Worm (Caenorhabditis elegans): ENCODE results near the gene ubc-23.
A peak's percentile ranks its signal among the peaks of the same experiment; 100 is the strongest.

Gene ubc-23

DNA sequence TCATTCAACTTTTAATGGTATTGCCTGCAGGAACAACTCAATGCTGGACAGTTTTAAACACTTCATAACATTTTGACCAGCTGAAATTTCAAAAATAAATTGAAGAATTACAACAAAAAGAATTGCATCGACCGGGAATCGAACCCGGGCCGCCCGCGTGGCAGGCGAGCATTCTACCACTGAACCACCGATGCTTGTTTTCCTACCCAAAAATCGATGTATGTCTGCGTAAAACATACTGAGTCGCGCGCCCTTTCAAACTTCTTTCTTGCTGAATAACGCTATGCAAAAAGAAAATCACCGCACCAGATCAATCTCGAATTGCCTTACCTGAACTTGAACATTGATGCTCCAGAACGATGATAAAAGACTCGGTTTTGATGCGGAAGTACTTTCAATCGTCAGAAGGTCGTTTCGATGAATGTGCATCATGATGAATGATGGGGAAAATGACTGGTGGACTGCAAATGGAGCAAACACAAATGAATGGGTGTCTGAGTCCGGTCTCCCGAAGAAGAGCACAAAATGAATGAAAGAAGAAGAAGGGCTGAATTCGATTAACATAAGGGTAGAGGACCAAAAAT lies 47.3 kb upstream of the ubc-23 start, which contains the start of gene R04E5.7 (continued):
- no peak for TF ChIP-seq daf-16 (GFP tag; optimal IDR thresholded peaks at IDR 0.05)
- TF ChIP-seq daf-16 (tag; optimal IDR thresholded peaks at IDR 0.05): peak; percentile 66
- no peak for TF ChIP-seq lin-39 (tag; optimal IDR thresholded peaks at IDR 0.05)
- peak; percentile 38 for TF ChIP-seq aha-1 (tag)
- no peak for TF ChIP-seq zip-11 (GFP tag; IDR thresholded peaks at IDR 0.05)
- TF ChIP-seq arid-1 (GFP tag; conservative IDR thresholded peaks at IDR 0.05): peak; percentile 63
- TF ChIP-seq dve-1 (tag; optimal IDR thresholded peaks at IDR 0.05; ENCODE audit: insufficient read depth): peak; percentile 48
- peak; percentile 16; the same call in 1 of the 2 replicates for TF ChIP-seq Y48G9A.11 (GFP tag; IDR thresholded peaks at IDR 0.05)
- TF ChIP-seq zfp-2 (tag; optimal IDR thresholded peaks at IDR 0.05): no peak
- TF ChIP-seq ces-1 (GFP tag; optimal IDR thresholded peaks at IDR 0.05): no peak
- peak; percentile 44 for TF ChIP-seq hlh-11 (tag; optimal IDR thresholded peaks at IDR 0.05)
- peak; percentile 33; the same call in 1 of the 2 replicates for TF ChIP-seq tra-1 (GFP tag; IDR thresholded peaks at IDR 0.05)
- peak; percentile 83 for TF ChIP-seq ceh-44 (GFP tag; IDR thresholded peaks at IDR 0.05)
- peak in 1 of 2 experiments; percentile 20 for TF ChIP-seq mdl-1 (tag; optimal IDR thresholded peaks at IDR 0.05)
- no peak for TF ChIP-seq daf-8 (GFP tag; IDR thresholded peaks at IDR 0.05)
- TF ChIP-seq F26F4.8 (GFP tag; conservative IDR thresholded peaks at IDR 0.05): no peak
- no peak for TF ChIP-seq tag-97 (GFP tag; IDR thresholded peaks at IDR 0.05)
- TF ChIP-seq unc-62 (GFP tag; optimal IDR thresholded peaks at IDR 0.05 in 1 of 2): peak in 1 of 2 experiments; percentile 91
- TF ChIP-seq unc-62 (tag; optimal IDR thresholded peaks at IDR 0.05): no peak
- no peak for TF ChIP-seq gei-8 (GFP tag; optimal IDR thresholded peaks at IDR 0.05)
- TF ChIP-seq mep-1 (tag; optimal IDR thresholded peaks at IDR 0.05): peak; percentile 57
- TF ChIP-seq Y75B8A.6 (GFP tag; IDR thresholded peaks at IDR 0.05): 0 out of 2 replicates have a peak, but pooled peaks have one; percentile 53
- no peak for TF ChIP-seq D1046.2 (GFP tag; IDR thresholded peaks at IDR 0.05)
- TF ChIP-seq F37D6.2 (tag; optimal IDR thresholded peaks at IDR 0.05): no peak
- TF ChIP-seq vab-7 (GFP tag; IDR thresholded peaks at IDR 0.05): peak; percentile 57; the same call in 1 of the 2 replicates

DNA sequence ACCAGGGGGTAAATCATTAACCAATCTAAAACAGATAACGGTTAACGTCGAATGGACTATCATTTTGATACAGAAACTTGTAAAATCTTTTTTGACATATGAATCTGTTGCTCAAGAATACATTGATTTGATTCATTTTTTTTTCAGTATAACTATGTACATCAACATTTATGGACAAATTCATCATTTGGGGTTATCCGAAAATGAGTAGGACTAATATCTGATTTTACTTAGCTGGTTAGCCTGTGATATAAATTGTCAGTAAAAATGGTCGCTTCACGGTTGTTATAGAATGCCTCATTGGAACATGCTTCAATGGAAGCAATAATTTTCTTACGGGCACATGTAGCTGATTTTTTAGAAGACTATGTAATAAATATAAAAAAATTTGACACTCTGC lies 46.4 kb upstream of the ubc-23 start:
- TF ChIP-seq unc-62 (GFP tag; optimal IDR thresholded peaks at IDR 0.05 in 1 of 2): peak in 1 of 2 experiments; percentile 95
- no peak for TF ChIP-seq unc-62 (tag; optimal IDR thresholded peaks at IDR 0.05)
- no peak for TF ChIP-seq T20F7.1 (GFP tag; optimal IDR thresholded peaks at IDR 0.05)

DNA sequence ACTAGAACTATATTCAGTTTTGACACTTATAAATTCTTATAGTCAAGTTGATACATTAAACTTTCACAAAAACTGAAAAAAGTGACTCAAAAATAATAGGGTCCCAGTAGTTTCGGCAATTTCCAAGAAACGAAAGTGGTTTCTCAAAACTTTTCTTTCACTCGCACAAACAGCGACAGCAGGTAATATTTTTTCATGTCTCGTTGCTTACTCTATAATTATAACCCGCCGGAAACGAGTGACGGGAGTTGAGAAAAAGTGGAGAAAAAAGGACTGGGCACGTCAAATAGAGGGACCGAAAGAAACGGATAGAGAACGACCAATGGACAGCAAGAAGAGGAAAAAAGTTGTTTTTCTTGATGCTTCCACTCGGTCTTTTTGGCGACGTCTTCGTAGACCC lies 44.2 kb upstream of the ubc-23 start:
- TF ChIP-seq rbr-2 (tag; optimal IDR thresholded peaks at IDR 0.05) (no peak), unc-62 (GFP tag; optimal IDR thresholded peaks at IDR 0.05 in 1 of 2) (peak in 1 of 2 experiments; percentile 50), unc-62 (tag; optimal IDR thresholded peaks at IDR 0.05) (no peak)

DNA sequence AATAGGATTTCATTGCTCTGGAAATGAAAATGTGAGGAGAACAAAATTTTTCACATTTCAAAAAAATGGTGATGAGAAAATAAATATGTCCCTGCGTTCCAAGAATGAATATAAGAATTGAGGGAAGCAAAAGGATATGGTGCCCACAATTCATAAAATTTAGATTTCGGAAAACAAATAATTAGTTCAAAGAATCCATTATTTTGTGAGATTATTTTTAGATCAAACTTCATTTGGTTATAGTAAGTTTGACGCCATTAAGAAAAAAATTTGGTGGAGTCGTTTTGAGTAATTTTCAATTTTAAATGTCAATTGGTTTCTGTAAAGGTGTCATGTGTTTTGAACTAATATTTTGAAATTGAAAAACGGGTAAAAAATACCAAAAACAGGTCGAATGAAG lies 43.7 kb upstream of the ubc-23 start:
- no peak for TF ChIP-seq snpc-4 (tag; optimal IDR thresholded peaks at IDR 0.05)
- peak; percentile 91 for TF ChIP-seq aha-1 (tag)

DNA sequence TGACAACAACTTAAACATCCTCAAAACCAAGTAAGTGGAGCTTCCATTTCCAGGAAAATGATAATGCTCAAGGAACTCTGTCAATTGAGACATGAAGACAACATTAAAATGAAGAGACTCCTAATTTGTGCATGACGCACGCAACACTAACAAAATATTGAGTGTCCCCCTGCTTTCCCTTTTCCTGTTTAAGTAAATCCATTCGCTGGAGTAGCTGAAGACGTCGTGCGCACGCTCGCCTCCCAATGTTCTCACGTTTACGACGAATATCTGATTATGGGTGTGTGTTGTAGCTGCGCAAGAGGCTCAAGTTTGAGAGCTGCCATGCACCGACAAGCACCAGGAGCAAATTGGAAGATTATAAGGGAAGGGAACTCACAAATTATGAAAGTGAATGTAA lies 43.1 kb upstream of the ubc-23 start:
- TF ChIP-seq lin-39 (tag; optimal IDR thresholded peaks at IDR 0.05): no peak
- TF ChIP-seq gei-8 (GFP tag; optimal IDR thresholded peaks at IDR 0.05): no peak
- no peak for TF ChIP-seq Y5F2A.4 (GFP tag; optimal IDR thresholded peaks at IDR 0.05)
- TF ChIP-seq F37D6.2 (tag; optimal IDR thresholded peaks at IDR 0.05): no peak
- TF ChIP-seq nhr-11 (tag; optimal IDR thresholded peaks at IDR 0.05): no peak
- TF ChIP-seq ceh-62 (tag; optimal IDR thresholded peaks at IDR 0.05): no peak
- TF ChIP-seq skn-1 (tag; optimal IDR thresholded peaks at IDR 0.05): no peak
- TF ChIP-seq F49E8.2 (tag; optimal IDR thresholded peaks at IDR 0.05; ENCODE audit: borderline replicate concordance): no peak
- no peak for TF ChIP-seq nhr-48 (tag; optimal IDR thresholded peaks at IDR 0.05)
- no peak for TF ChIP-seq daf-8 (GFP tag; IDR thresholded peaks at IDR 0.05)
- no peak for TF ChIP-seq dmd-9 (GFP tag; IDR thresholded peaks at IDR 0.05)
- no peak for TF ChIP-seq snpc-1.2 (GFP tag; IDR thresholded peaks at IDR 0.05)
- TF ChIP-seq ZK337.2 (GFP tag; IDR thresholded peaks at IDR 0.05): no peak
- no peak for TF ChIP-seq mes-2 (tag; optimal IDR thresholded peaks at IDR 0.05; ENCODE audit: poor library complexity, severe bottlenecking)
- TF ChIP-seq tag-97 (GFP tag; IDR thresholded peaks at IDR 0.05): no peak
- no peak for TF ChIP-seq nhr-28 (tag; optimal IDR thresholded peaks at IDR 0.05)
- TF ChIP-seq ama-1 (optimal IDR thresholded peaks at IDR 0.05): no peak
- TF ChIP-seq F44E2.7 (GFP tag; IDR thresholded peaks at IDR 0.05): no peak
- no peak for TF ChIP-seq unc-39 (tag; optimal IDR thresholded peaks at IDR 0.05)
- TF ChIP-seq nhr-42 (GFP tag; IDR thresholded peaks at IDR 0.05): no peak
- no peak for TF ChIP-seq nhr-25 (tag; optimal IDR thresholded peaks at IDR 0.05; ENCODE audit: borderline replicate concordance, insufficient read depth)
- no peak for TF ChIP-seq pqm-1 (tag; optimal IDR thresholded peaks at IDR 0.05)
